Fruit fly (Drosophila melanogaster) whole organism, embryonic: ENCODE measurements around the gene tbc.

Source experiments
- BtbVII ChIP-seq: fragments of 200-800 bp; sonication (Bioruptor generic); optimal IDR thresholded peaks from 3 replicates; lab custom pipeline; 2017; ENCODE audit warnings: missing biosample characterization, mild to moderate bottlenecking, missing genetic modification characterization
- CG1024 ChIP-seq: fragments of 200-800 bp; sonication (Bioruptor generic); IDR thresholded peaks from 2 replicates; pipeline ENCODE4 v1.3.6; 2022; ENCODE audit warnings: missing biosample characterization, missing genetic modification characterization
- CG10462 ChIP-seq: fragments of 200-800 bp; sonication (Bioruptor generic); optimal IDR thresholded peaks from 2 replicates; lab custom pipeline; 2016; ENCODE audit warnings: missing biosample characterization, missing genetic modification characterization
- CG10654 ChIP-seq: fragments of 200-800 bp; sonication (Bioruptor generic); optimal IDR thresholded peaks from 2 replicates; lab custom pipeline; 2016; ENCODE audit warnings: missing biosample characterization, missing genetic modification characterization
- CG11504 ChIP-seq: fragments of 200-800 bp; sonication (Bioruptor generic); optimal IDR thresholded peaks from 3 replicates; lab custom pipeline; 2019; ENCODE audit warnings: missing biosample characterization, mild to moderate bottlenecking, missing genetic modification characterization, moderate library complexity
- CG11695 ChIP-seq: fragments of 200-800 bp; sonication (Bioruptor generic); IDR thresholded peaks from 3 replicates; pipeline ENCODE4 v1.3.6; 2022; ENCODE audit warnings: missing biosample characterization, missing genetic modification characterization
- CG12391 ChIP-seq: fragments of 200-800 bp; sonication (Bioruptor generic); optimal IDR thresholded peaks from 3 replicates; lab custom pipeline; 2018; ENCODE audit warnings: missing biosample characterization, mild to moderate bottlenecking, missing genetic modification characterization, moderate library complexity
- CG12659 ChIP-seq: fragments of 200-800 bp; sonication (Bioruptor generic); optimal IDR thresholded peaks from 3 replicates; lab custom pipeline; 2017; ENCODE audit warnings: mild to moderate bottlenecking, missing biosample characterization, missing genetic modification reagents, missing genetic modification characterization
- CG15073 ChIP-seq: fragments of 200-800 bp; sonication (Bioruptor generic); optimal IDR thresholded peaks from 2 replicates; lab custom pipeline; 2016; ENCODE audit warnings: missing biosample characterization, missing genetic modification characterization
- CG2889 ChIP-seq: fragments of 200-800 bp; sonication (Bioruptor generic); IDR thresholded peaks from 3 replicates; pipeline ENCODE4 v1.3.6; 2022; ENCODE audit warnings: missing biosample characterization, missing genetic modification characterization
- CG33557 ChIP-seq: fragments of 200-800 bp; sonication (Bioruptor generic); optimal IDR thresholded peaks from 2 replicates; lab custom pipeline; 2019; ENCODE audit warnings: missing biosample characterization, mild to moderate bottlenecking, missing genetic modification characterization, moderate library complexity
- CG3838 ChIP-seq: fragments of 200-800 bp; sonication (Bioruptor generic); optimal IDR thresholded peaks from 3 replicates; lab custom pipeline; 2016; ENCODE audit warnings: missing biosample characterization, missing genetic modification characterization
- CG3995 ChIP-seq: fragments of 200-800 bp; sonication (Bioruptor generic); optimal IDR thresholded peaks from 3 replicates; lab custom pipeline; 2016; ENCODE audit warnings: missing biosample characterization, missing genetic modification characterization
- CG4820 ChIP-seq: fragments of 200-800 bp; sonication (Bioruptor generic); optimal IDR thresholded peaks from 3 replicates; lab custom pipeline; 2016; ENCODE audit warnings: missing biosample characterization, missing genetic modification characterization
- CG6689 ChIP-seq: fragments of 200-800 bp; sonication (Bioruptor generic); IDR thresholded peaks from 2 replicates; pipeline ENCODE4 v1.3.6; 2022; ENCODE audit warnings: missing biosample characterization, missing genetic modification characterization
- CG7928 ChIP-seq: fragments of 200-800 bp; sonication (Bioruptor generic); optimal IDR thresholded peaks from 2 replicates; lab custom pipeline; 2017; ENCODE audit warnings: missing biosample characterization, mild to moderate bottlenecking, missing genetic modification characterization
- CG7987 ChIP-seq: fragments of 200-800 bp; sonication (Bioruptor generic); optimal IDR thresholded peaks from 2 replicates; lab custom pipeline; 2018; ENCODE audit warnings: missing biosample characterization, mild to moderate bottlenecking, missing genetic modification characterization, moderate library complexity
- CG8765 ChIP-seq: fragments of 200-800 bp; sonication (Bioruptor generic); IDR thresholded peaks from 2 replicates; pipeline ENCODE4 v1.3.6; 2022; ENCODE audit warnings: missing biosample characterization, missing genetic modification characterization
- CG9817 ChIP-seq: fragments of 200-800 bp; sonication (Bioruptor generic); optimal IDR thresholded peaks from 2 replicates; lab custom pipeline; 2018; ENCODE audit warnings: missing biosample characterization, mild to moderate bottlenecking, missing genetic modification characterization, moderate library complexity
- Dref ChIP-seq: fragments of 200-800 bp; sonication (Bioruptor generic); IDR thresholded peaks from 2 replicates; pipeline ENCODE4 v1.3.6; 2022; ENCODE audit warnings: missing biosample characterization, missing genetic modification characterization
- E2f1 ChIP-seq: fragments of 200-800 bp; sonication (Bioruptor generic); IDR thresholded peaks from 2 replicates; pipeline ENCODE4 v1.3.6; 2022; ENCODE audit warnings: missing biosample characterization, missing genetic modification characterization
- Fer2 ChIP-seq: fragments of 200-800 bp; sonication (Bioruptor generic); optimal IDR thresholded peaks from 2 replicates; lab custom pipeline; 2018; ENCODE audit warnings: missing biosample characterization, mild to moderate bottlenecking, missing genetic modification characterization, moderate library complexity
- Gug ChIP-seq: fragments of 200-800 bp; sonication (Bioruptor generic); IDR thresholded peaks from 4 replicates; pipeline ENCODE4 v1.3.6; 2022; ENCODE audit warnings: missing biosample characterization, missing genetic modification characterization
- Hr51 ChIP-seq, 2 experiments: fragments of 200-800 bp; sonication (Bioruptor generic); optimal IDR thresholded peaks; 2 replicates in 1 of 2; 3 replicates in 1 of 2; lab custom pipeline; 2016 to 2018; ENCODE audit warnings: missing biosample characterization in 2 of 2, missing genetic modification characterization in 2 of 2, mild to moderate bottlenecking in 1 of 2, moderate library complexity in 1 of 2
- Oli ChIP-seq: fragments of 200-800 bp; sonication (Bioruptor generic); optimal IDR thresholded peaks from 2 replicates; lab custom pipeline; 2018; ENCODE audit warnings: missing biosample characterization, mild to moderate bottlenecking, missing genetic modification characterization, moderate library complexity
- Ptx1 ChIP-seq: fragments of 200-800 bp; sonication (Bioruptor generic); IDR thresholded peaks from 2 replicates; pipeline ENCODE4 v1.3.6; 2022; ENCODE audit warnings: missing biosample characterization, missing genetic modification characterization
- Side ChIP-seq: fragments of 200-800 bp; sonication (Bioruptor generic); optimal IDR thresholded peaks from 2 replicates; lab custom pipeline; 2016; ENCODE audit warnings: missing biosample characterization, missing genetic modification characterization
- bbx ChIP-seq: fragments of 200-800 bp; sonication (Bioruptor generic); IDR thresholded peaks from 2 replicates; pipeline ENCODE4 v1.3.6; 2022; ENCODE audit warnings: missing biosample characterization, missing genetic modification characterization; ENCODE audit not compliant: partially characterized antibody
- br ChIP-seq: fragments of >200 bp; optimal IDR thresholded peaks from 2 replicates; lab custom pipeline; 2017
- bsh ChIP-seq, 2 experiments: fragments of 200-800 bp; sonication (Bioruptor generic); optimal IDR thresholded peaks; 2 replicates each; lab custom pipeline; 2017 to 2018; ENCODE audit warnings: mild to moderate bottlenecking in 2 of 2, missing biosample characterization in 2 of 2, missing genetic modification characterization in 2 of 2, moderate library complexity in 1 of 2
- btn ChIP-seq: fragments of 200-800 bp; sonication (Bioruptor generic); optimal IDR thresholded peaks from 2 replicates; lab custom pipeline; 2016; ENCODE audit warnings: missing biosample characterization, missing genetic modification characterization
- chinmo ChIP-seq: fragments of 200-800 bp; sonication (Bioruptor generic); IDR thresholded peaks from 4 replicates; pipeline ENCODE4 v1.3.6; 2022; ENCODE audit warnings: missing biosample characterization, missing genetic modification characterization; ENCODE audit not compliant: partially characterized antibody
- corto ChIP-seq: fragments of 200-800 bp; sonication (Bioruptor generic); optimal IDR thresholded peaks from 2 replicates; lab custom pipeline; 2016; ENCODE audit warnings: missing biosample characterization, mild to moderate bottlenecking, missing genetic modification characterization, moderate library complexity
- crp ChIP-seq, 2 experiments: fragments of 200-800 bp; sonication (Bioruptor generic); optimal IDR thresholded peaks; 2 replicates in 1 of 2; 3 replicates in 1 of 2; lab custom pipeline; 2017; ENCODE audit warnings: missing biosample characterization in 2 of 2, missing genetic modification characterization in 2 of 2, mild to moderate bottlenecking in 1 of 2, moderate library complexity in 1 of 2
- exex ChIP-seq: fragments of 200-800 bp; sonication (Bioruptor generic); optimal IDR thresholded peaks from 4 replicates; lab custom pipeline; 2018; ENCODE audit warnings: missing biosample characterization, mild to moderate bottlenecking, missing genetic modification characterization, moderate library complexity
- fd3F ChIP-seq: fragments of 200-800 bp; sonication (Bioruptor generic); optimal IDR thresholded peaks from 2 replicates; lab custom pipeline; 2018; ENCODE audit warnings: missing biosample characterization, mild to moderate bottlenecking, missing genetic modification characterization, moderate library complexity
- hbn ChIP-seq: fragments of 200-800 bp; sonication (Bioruptor generic); IDR thresholded peaks from 2 replicates; pipeline ENCODE4 v1.3.6; 2022; ENCODE audit warnings: missing biosample characterization, missing genetic modification characterization; ENCODE audit not compliant: partially characterized antibody
- nerfin-1 ChIP-seq: fragments of 200-800 bp; sonication (Bioruptor generic); optimal IDR thresholded peaks from 3 replicates; lab custom pipeline; 2019; ENCODE audit warnings: missing biosample characterization, mild to moderate bottlenecking, missing genetic modification characterization, moderate library complexity
- nmo ChIP-seq: fragments of 200-800 bp; sonication (Bioruptor generic); optimal IDR thresholded peaks from 2 replicates; lab custom pipeline; 2018; ENCODE audit warnings: missing biosample characterization, mild to moderate bottlenecking, missing genetic modification characterization, moderate library complexity
- pros ChIP-seq: fragments of 200-800 bp; sonication (Bioruptor generic); optimal IDR thresholded peaks from 3 replicates; lab custom pipeline; 2019; ENCODE audit warnings: missing biosample characterization, mild to moderate bottlenecking, missing genetic modification characterization, moderate library complexity
- pzg ChIP-seq: fragments of 200-800 bp; sonication (Bioruptor generic); optimal IDR thresholded peaks from 3 replicates; lab custom pipeline; 2018; ENCODE audit warnings: missing biosample characterization, mild to moderate bottlenecking, missing genetic modification characterization, moderate library complexity
- repo ChIP-seq: fragments of 200-800 bp; sonication (Bioruptor generic); optimal IDR thresholded peaks from 2 replicates; lab custom pipeline; 2016; ENCODE audit warnings: missing biosample characterization, missing genetic modification characterization
- sens-2 ChIP-seq: fragments of 200-800 bp; sonication (Bioruptor generic); IDR thresholded peaks from 2 replicates; pipeline ENCODE4 v1.3.6; 2022; ENCODE audit warnings: missing biosample characterization, missing genetic modification characterization
- stwl ChIP-seq: fragments of 200-800 bp; sonication (Bioruptor generic); optimal IDR thresholded peaks from 3 replicates; lab custom pipeline; 2018; ENCODE audit warnings: missing biosample characterization, mild to moderate bottlenecking, missing genetic modification characterization, moderate library complexity
- tll ChIP-seq, 2 experiments: fragments of 200-800 bp in 1 of 2; fragments of >200 bp in 1 of 2; sonication (Bioruptor generic) in 1 of 2; optimal IDR thresholded peaks; 2 replicates each; lab custom pipeline; 2017 to 2019; ENCODE audit warnings: missing biosample characterization in 2 of 2, missing genetic modification characterization in 2 of 2, mild to moderate bottlenecking in 1 of 2, moderate library complexity in 1 of 2
- vfl ChIP-seq: fragments of 200-800 bp; sonication (Bioruptor generic); optimal IDR thresholded peaks from 2 replicates; lab custom pipeline; 2016; ENCODE audit warnings: missing biosample characterization, missing genetic modification characterization
- wek ChIP-seq: fragments of 200-800 bp; sonication (Bioruptor generic); optimal IDR thresholded peaks from 3 replicates; lab custom pipeline; 2018; ENCODE audit warnings: missing biosample characterization, mild to moderate bottlenecking, missing genetic modification characterization, moderate library complexity
- wor ChIP-seq: fragments of 200-800 bp; sonication (Bioruptor generic); IDR thresholded peaks from 2 replicates; pipeline ENCODE4 v1.3.6; 2022; ENCODE audit warnings: missing biosample characterization, missing genetic modification characterization
- zf30C ChIP-seq: fragments of 200-800 bp; sonication (Bioruptor generic); optimal IDR thresholded peaks from 3 replicates; lab custom pipeline; 2018; ENCODE audit warnings: missing biosample characterization, mild to moderate bottlenecking, missing genetic modification characterization
- zfh1 ChIP-seq: fragments of 200-800 bp; sonication (Bioruptor generic); IDR thresholded peaks from 3 replicates; pipeline ENCODE4 v1.3.6; 2022; ENCODE audit warnings: missing biosample characterization, missing genetic modification characterization

The tbc gene

dm6 chrX:20480382-20480781 lies 31.3 kb downstream of the tbc start (continued):
- TF ChIP-seq sens-2 (GFP tag; lab: Robert Waterston, UW) (peak; percentile 46; the same call in 1 of the 2 replicates), CG2889 (GFP tag; lab: Robert Waterston, UW) (no peak), zf30C (GFP tag; lab: Kevin White, UChicago) (no peak), E2f1 (GFP tag; lab: Robert Waterston, UW) (peak; percentile 65), CG8765 (GFP tag; lab: Robert Waterston, UW) (no peak), br (lab: Kevin White, UChicago) (no peak), CG3995 (GFP tag; lab: Kevin White, UChicago) (peak; percentile 2), CG10462 (GFP tag; lab: Kevin White, UChicago) (peak; percentile 52), BtbVII (GFP tag; lab: Kevin White, UChicago) (peak; percentile 48), pros (no peak), CG12391 (tag; lab: Kevin White, UChicago) (peak; percentile 72), Gug (GFP tag; lab: Robert Waterston, UW) (no peak), CG9817 (tag; lab: Kevin White, UChicago) (peak; percentile 56), bbx (GFP tag; lab: Robert Waterston, UW) (no peak), Ptx1 (GFP tag; lab: Robert Waterston, UW) (peak; percentile 38; the same call in 1 of the 2 replicates), CG7928 (no peak), vfl (peak; percentile 74), CG11695 (GFP tag; lab: Robert Waterston, UW) (0 out of 3 replicates have a peak, but pooled peaks have one; percentile 30), repo (peak; percentile 75), CG1024 (GFP tag; lab: Robert Waterston, UW) (0 out of 2 replicates have a peak, but pooled peaks have one; percentile 16), CG7987 (GFP tag; lab: Kevin White, UChicago) (no peak), hbn (no peak), fd3F (peak; percentile 49), Dref (GFP tag; lab: Robert Waterston, UW) (no peak), Side (GFP tag; lab: Kevin White, UChicago) (no peak), CG10654 (peak; percentile 70), CG11504 (tag; lab: Kevin White, UChicago) (no peak), Oli (tag; lab: Kevin White, UChicago) (peak; percentile 78), crp (GFP tag; optimal IDR thresholded peaks at IDR 0.05; lab: Kevin White, UChicago) (no peak), wor (peak; percentile 37; the same call in 1 of the 2 replicates), wek (peak; percentile 19), Fer2 (no peak), nmo (GFP tag; lab: Kevin White, UChicago) (peak; percentile 63), CG3838 (GFP tag; lab: Kevin White, UChicago) (no peak), nerfin-1 (tag; lab: Kevin White, UChicago) (no peak), zfh1 (peak; percentile 64; the same call in 1 of the 3 replicates), Hr51 (GFP tag; optimal IDR thresholded peaks at IDR 0.05; lab: Kevin White, UChicago) (peak; percentile 59 to 83), CG15073 (GFP tag; lab: Kevin White, UChicago) (no peak), btn (GFP tag; lab: Kevin White, UChicago) (peak; percentile 29), CG6689 (GFP tag; lab: Robert Waterston, UW) (peak; percentile 54; the same call in 1 of the 2 replicates), pzg (GFP tag; lab: Kevin White, UChicago) (no peak), CG33557 (GFP tag; lab: Kevin White, UChicago) (no peak), bsh (GFP tag; optimal IDR thresholded peaks at IDR 0.05; lab: Kevin White, UChicago) (peak; percentile 48 to 84), tll (GFP tag; optimal IDR thresholded peaks at IDR 0.05; lab: Kevin White, UChicago) (no peak), stwl (tag; lab: Kevin White, UChicago) (no peak), corto (GFP tag; lab: Kevin White, UChicago) (peak; percentile 43), CG12659 (GFP tag; lab: Kevin White, UChicago) (peak; percentile 51), exex (tag; lab: Kevin White, UChicago) (no peak), chinmo (GFP tag; lab: Robert Waterston, UW) (no peak), CG4820 (GFP tag; lab: Kevin White, UChicago) (peak; percentile 69)
